Worm (Caenorhabditis elegans) whole organism, young adult: ENCODE results near the gene pdzd-8.
"Not testable (repeated sequence)": the region's sequence is repeated elsewhere in the genome, so short reads cannot be mapped to it uniquely, and the experiment has no call there.

Source experiments
- B0019.2 ChIP-seq: fragments of 200-800 bp; sonication (Bioruptor generic); conservative IDR thresholded peaks from 2 replicates; pipeline ENCODE4 v1.3.6; 2022; ENCODE audit warnings: missing genetic modification reagents, missing genetic modification characterization, missing compliant biosample characterization
- B0035.1 ChIP-seq: sonication (generic microtip); optimal IDR thresholded peaks from 2 replicates; lab custom pipeline; 2016; ENCODE audit warnings: missing genetic modification characterization, mild to moderate bottlenecking, missing compliant biosample characterization, missing genotype, missing genetic modification reagents
- B0261.1 ChIP-seq: sonication (generic microtip); optimal IDR thresholded peaks from 2 replicates; lab custom pipeline; 2016; ENCODE audit warnings: mild to moderate bottlenecking, missing genetic modification characterization, moderate library complexity, missing compliant biosample characterization
- C17E4.6 ChIP-seq: fragments of 200-800 bp; sonication (Bioruptor generic); IDR thresholded peaks from 2 replicates; pipeline ENCODE4 v1.3.6; 2022; ENCODE audit warnings: missing genetic modification reagents, missing genetic modification characterization, missing compliant biosample characterization
- D2030.7 ChIP-seq: fragments of 200-800 bp; sonication (Bioruptor generic); IDR thresholded peaks from 2 replicates; pipeline ENCODE4 v1.3.6; 2022; ENCODE audit warnings: missing genetic modification reagents, missing genetic modification characterization, missing compliant biosample characterization
- F10E7.11 ChIP-seq: sonication (generic microtip); optimal IDR thresholded peaks from 2 replicates; lab custom pipeline; 2017; ENCODE audit warnings: mild to moderate bottlenecking, missing genetic modification characterization, moderate library complexity, missing compliant biosample characterization
- F39B2.1 ChIP-seq: fragments of 200-800 bp; sonication (Bioruptor generic); IDR thresholded peaks from 2 replicates; pipeline ENCODE4 v1.3.6; 2022; ENCODE audit warnings: missing genetic modification reagents, missing genetic modification characterization, missing compliant biosample characterization
- Y53G8AR.9 ChIP-seq: fragments of 200-800 bp; sonication (Bioruptor generic); conservative IDR thresholded peaks from 2 replicates; pipeline ENCODE4 v1.3.6; 2022; ENCODE audit warnings: missing genetic modification reagents, missing genetic modification characterization, missing compliant biosample characterization
- Y56A3A.18 ChIP-seq: fragments of 200-800 bp; sonication (Bioruptor generic); IDR thresholded peaks from 2 replicates; pipeline ENCODE4 v1.3.6; 2022; ENCODE audit warnings: missing genetic modification reagents, missing genetic modification characterization, missing compliant biosample characterization
- Y95B8A.8 ChIP-seq: fragments of 200-800 bp; sonication (Bioruptor generic); IDR thresholded peaks from 2 replicates; pipeline ENCODE4 v1.3.6; 2022; ENCODE audit warnings: missing genetic modification reagents, missing genetic modification characterization, missing compliant biosample characterization
- akir-1 ChIP-seq: fragments of 200-800 bp; sonication (Bioruptor generic); optimal IDR thresholded peaks from 2 replicates; lab custom pipeline; 2018; ENCODE audit warnings: mild to moderate bottlenecking, missing genetic modification characterization, moderate library complexity, missing compliant biosample characterization
- bed-1 ChIP-seq: fragments of 200-800 bp; sonication (Bioruptor generic); IDR thresholded peaks from 2 replicates; pipeline ENCODE4 v1.3.6; 2022; ENCODE audit warnings: missing genetic modification reagents, missing genetic modification characterization, missing compliant biosample characterization
- cebp-1 ChIP-seq, 2 experiments: fragments of 200-800 bp in 1 of 2; sonication (Bioruptor generic) in 1 of 2; sonication (generic microtip) in 1 of 2; IDR thresholded peaks in 1 of 2; optimal IDR thresholded peaks in 1 of 2; 2 replicates each; pipeline versions ENCODE4 v1.3.6 to Lab custom; 2017 to 2022; ENCODE audit warnings: missing compliant biosample characterization in 2 of 2, missing genetic modification characterization in 2 of 2, mild to moderate bottlenecking in 1 of 2, missing genetic modification reagents in 1 of 2, moderate library complexity in 1 of 2
- cebp-2 ChIP-seq: fragments of 200-800 bp; sonication (Bioruptor generic); IDR thresholded peaks from 2 replicates; pipeline ENCODE4 v1.3.6; 2022; ENCODE audit warnings: missing genetic modification characterization, missing compliant biosample characterization
- ceh-100 ChIP-seq: fragments of 200-800 bp; sonication (Bioruptor generic); IDR thresholded peaks from 2 replicates; pipeline ENCODE4 v1.3.6; 2022; ENCODE audit warnings: missing genetic modification reagents, missing genetic modification characterization, missing compliant biosample characterization
- ceh-27 ChIP-seq: fragments of 200-800 bp; sonication (Bioruptor generic); optimal IDR thresholded peaks from 2 replicates; lab custom pipeline; 2018; ENCODE audit warnings: mild to moderate bottlenecking, missing genetic modification characterization, moderate library complexity, missing compliant biosample characterization
- ceh-40 ChIP-seq: fragments of 200-800 bp; sonication (Bioruptor generic); IDR thresholded peaks from 2 replicates; pipeline ENCODE4 v1.3.6; 2022; ENCODE audit warnings: missing genetic modification characterization, missing compliant biosample characterization
- dox-1 ChIP-seq: fragments of 200-800 bp; sonication (Bioruptor generic); IDR thresholded peaks from 2 replicates; pipeline ENCODE4 v1.3.6; 2022; ENCODE audit warnings: missing genetic modification reagents, missing genetic modification characterization, missing compliant biosample characterization
- dpl-1 ChIP-seq: fragments of 150-350 bp; optimal IDR thresholded peaks from 2 replicates; lab custom pipeline; 2014; ENCODE audit warnings: missing biosample characterization, missing genetic modification reagents, missing genetic modification characterization
- egl-18 ChIP-seq: fragments of 200-800 bp; sonication (Bioruptor generic); IDR thresholded peaks from 2 replicates; pipeline ENCODE4 v1.3.6; 2022; ENCODE audit warnings: missing genetic modification reagents, missing genetic modification characterization, missing compliant biosample characterization
- gei-17 ChIP-seq: fragments of 200-800 bp; sonication (Bioruptor generic); optimal IDR thresholded peaks from 2 replicates; lab custom pipeline; 2018; ENCODE audit warnings: mild to moderate bottlenecking, missing genetic modification characterization, missing compliant biosample characterization
- hlh-12 ChIP-seq: sonication (generic microtip); optimal IDR thresholded peaks from 2 replicates; lab custom pipeline; 2016; ENCODE audit warnings: missing genetic modification characterization, missing compliant biosample characterization
- hmg-1.2 ChIP-seq: fragments of 200-800 bp; sonication (Bioruptor generic); IDR thresholded peaks from 2 replicates; pipeline ENCODE4 v1.3.6; 2022; ENCODE audit warnings: missing genetic modification reagents, missing genetic modification characterization, missing compliant biosample characterization
- hmg-20 ChIP-seq: fragments of 200-800 bp; sonication (Bioruptor generic); IDR thresholded peaks from 2 replicates; pipeline ENCODE4 v1.3.6; 2022; ENCODE audit warnings: missing genetic modification reagents, missing genetic modification characterization, missing compliant biosample characterization
- hrde-1 ChIP-seq: sonication (generic microtip); optimal IDR thresholded peaks from 2 replicates; lab custom pipeline; 2016; ENCODE audit warnings: missing genetic modification characterization, mild to moderate bottlenecking, missing compliant biosample characterization, moderate library complexity, missing genotype, missing genetic modification reagents, borderline replicate concordance
- hsf-1 ChIP-seq: fragments of 200-800 bp; sonication (Bioruptor generic); IDR thresholded peaks from 2 replicates; pipeline ENCODE4 v1.3.6; 2022; ENCODE audit warnings: missing genetic modification reagents, missing genetic modification characterization, missing compliant biosample characterization
- let-526 ChIP-seq: fragments of 200-800 bp; sonication (Bioruptor generic); IDR thresholded peaks from 2 replicates; pipeline ENCODE4 v1.3.6; 2022; ENCODE audit warnings: missing genetic modification reagents, missing genetic modification characterization, missing compliant biosample characterization
- madf-3 ChIP-seq: fragments of 200-800 bp; sonication (Bioruptor generic); IDR thresholded peaks from 2 replicates; pipeline ENCODE4 v1.3.6; 2022; ENCODE audit warnings: missing genetic modification reagents, missing genetic modification characterization, missing compliant biosample characterization
- madf-8 ChIP-seq: fragments of 200-800 bp; sonication (Bioruptor generic); conservative IDR thresholded peaks from 2 replicates; pipeline ENCODE4 v1.3.6; 2022; ENCODE audit warnings: missing genetic modification reagents, missing genetic modification characterization, missing compliant biosample characterization
- mcd-1 ChIP-seq: fragments of 200-800 bp; sonication (Bioruptor generic); IDR thresholded peaks from 2 replicates; pipeline ENCODE4 v1.3.6; 2022; ENCODE audit warnings: missing genetic modification reagents, missing genetic modification characterization, missing compliant biosample characterization
- mel-28 ChIP-seq: sonication (generic microtip); optimal IDR thresholded peaks from 2 replicates; lab custom pipeline; 2016; ENCODE audit warnings: borderline replicate concordance, mild to moderate bottlenecking, missing genetic modification characterization, missing compliant biosample characterization
- nhr-27 ChIP-seq: fragments of 200-800 bp; sonication (Bioruptor generic); optimal IDR thresholded peaks from 2 replicates; lab custom pipeline; 2018; ENCODE audit warnings: mild to moderate bottlenecking, missing genetic modification characterization, moderate library complexity, missing compliant biosample characterization
- nhr-80 ChIP-seq: sonication (generic microtip); optimal IDR thresholded peaks from 2 replicates; lab custom pipeline; 2016; ENCODE audit warnings: missing genetic modification characterization, missing compliant biosample characterization
- rpc-1 ChIP-seq, 2 experiments: fragments of 150-350 bp in 1 of 2; sonication (generic microtip) in 1 of 2; optimal IDR thresholded peaks; 2 replicates each; lab custom pipeline; 2014 to 2018; ENCODE audit warnings: missing biosample characterization in 1 of 2, missing genetic modification characterization in 1 of 2, missing genetic modification reagents in 1 of 2, missing genotype in 1 of 2
- tbp1 ChIP-seq: fragments of 200-800 bp; sonication (Bioruptor generic); optimal IDR thresholded peaks from 2 replicates; lab custom pipeline; 2018; ENCODE audit warnings: mild to moderate bottlenecking, missing genetic modification characterization, missing compliant biosample characterization
- tbx-9 ChIP-seq: sonication (generic microtip); optimal IDR thresholded peaks from 2 replicates; lab custom pipeline; 2016; ENCODE audit warnings: borderline replicate concordance, missing genetic modification characterization, inconsistent platforms, missing compliant biosample characterization
- tlf-1 ChIP-seq: fragments of 200-800 bp; sonication (Bioruptor generic); optimal IDR thresholded peaks from 2 replicates; lab custom pipeline; 2018; ENCODE audit warnings: mild to moderate bottlenecking, missing genetic modification characterization, missing compliant biosample characterization
- zfh-2 ChIP-seq: fragments of 200-800 bp; sonication (Bioruptor generic); conservative IDR thresholded peaks from 2 replicates; pipeline ENCODE4 v1.3.6; 2022; ENCODE audit warnings: missing genetic modification reagents, missing genetic modification characterization, missing compliant biosample characterization
- ztf-26 ChIP-seq: sonication (generic microtip); optimal IDR thresholded peaks from 2 replicates; lab custom pipeline; 2017; ENCODE audit warnings: missing genetic modification characterization, missing compliant biosample characterization

Gene pdzd-8

DNA sequence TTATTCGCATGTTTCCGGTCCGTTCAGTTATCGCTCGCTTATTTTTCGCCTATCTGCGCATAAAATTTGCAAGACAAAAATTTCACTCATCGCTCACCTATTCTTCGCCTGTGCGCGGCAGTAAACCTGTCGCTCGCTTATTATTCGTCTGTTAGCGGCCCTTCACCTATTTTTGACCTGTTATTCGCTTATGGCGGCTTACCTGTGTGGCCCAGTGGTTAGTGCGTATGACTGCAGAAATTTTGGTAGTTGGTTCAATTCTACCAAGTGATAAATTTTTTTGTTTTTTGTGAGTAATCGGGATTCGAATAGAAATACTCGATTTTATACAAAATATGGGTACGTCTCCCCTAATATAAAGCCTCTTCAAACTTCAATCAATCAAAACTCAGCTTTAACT is 11.3 kb upstream of the pdzd-8 start (continued):
- TF ChIP-seq Y53G8AR.9 (GFP tag; lab: Robert Waterston, UW) (0 out of 2 replicates have a peak, but pooled peaks have one; percentile 34), D2030.7 (GFP tag; lab: Robert Waterston, UW) (peak; percentile 38; the same call in 1 of the 2 replicates), Y56A3A.18 (GFP tag; lab: Robert Waterston, UW) (0 out of 2 replicates have a peak, but pooled peaks have one; percentile 33), hmg-1.2 (GFP tag; lab: Robert Waterston, UW) (peak; percentile 51), cebp-2 (GFP tag; lab: Robert Waterston, UW) (0 out of 2 replicates have a peak, but pooled peaks have one; percentile 9), dox-1 (GFP tag; lab: Robert Waterston, UW) (peak; percentile 69; the same call in 1 of the 2 replicates), cebp-1 (GFP tag; IDR thresholded peaks at IDR 0.05; lab: Robert Waterston, UW) (peak; percentile 63), C17E4.6 (GFP tag; lab: Robert Waterston, UW) (peak; percentile 12; the same call in 1 of the 2 replicates)
- not testable (repeated sequence) for TF ChIP-seq cebp-1 (tag; optimal IDR thresholded peaks at IDR 0.05; lab: Kevin White, UChicago)
- TF ChIP-seq, all 124 proteins: peak for 28; not testable (repeated sequence) for 96

DNA sequence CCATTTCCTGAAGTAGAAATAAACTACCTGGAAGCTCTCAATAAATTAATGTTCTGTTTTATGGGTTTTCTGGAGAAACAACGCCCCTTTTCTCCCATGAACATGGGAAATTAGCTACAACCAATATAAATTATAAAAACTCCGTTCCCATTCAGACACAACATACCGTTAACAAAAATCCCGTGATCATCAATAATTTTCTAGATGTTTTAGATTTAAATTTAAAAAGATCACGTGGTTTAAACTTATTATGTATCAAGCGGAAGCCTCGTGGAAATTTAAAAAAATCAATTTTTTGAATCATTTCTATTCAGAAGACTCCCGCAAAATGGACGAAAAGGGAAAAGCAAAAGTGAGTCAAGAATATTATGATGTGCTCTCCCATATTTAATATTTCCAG is 9.4 kb upstream of the pdzd-8 start, which contains the start of gene C53B4.2:
Gene C53B4.2 (plus strand): TSS at position 301 of the 400 bp plus-strand sequence.
- no peak for TF ChIP-seq egl-18
- no peak for TF ChIP-seq hrde-1 (tag; lab: Kevin White, UChicago)
- no peak for TF ChIP-seq let-526 (GFP tag; lab: Robert Waterston, UW)
- no peak for TF ChIP-seq zfh-2 (GFP tag; lab: Robert Waterston, UW)
- TF ChIP-seq Y95B8A.8 (GFP tag; lab: Robert Waterston, UW): no peak
- TF ChIP-seq tlf-1 (GFP tag; lab: Kevin White, UChicago): no peak
- no peak for TF ChIP-seq Y53G8AR.9 (GFP tag; lab: Robert Waterston, UW)
- TF ChIP-seq madf-3 (GFP tag; lab: Robert Waterston, UW): no peak
- TF ChIP-seq tbp1 (GFP tag; lab: Kevin White, UChicago): no peak
- TF ChIP-seq tbx-9: no peak
- TF ChIP-seq B0035.1 (tag; lab: Kevin White, UChicago): no peak
- no peak for TF ChIP-seq hlh-12 (tag; lab: Kevin White, UChicago)
- TF ChIP-seq, all 124 proteins: peak for 0

DNA sequence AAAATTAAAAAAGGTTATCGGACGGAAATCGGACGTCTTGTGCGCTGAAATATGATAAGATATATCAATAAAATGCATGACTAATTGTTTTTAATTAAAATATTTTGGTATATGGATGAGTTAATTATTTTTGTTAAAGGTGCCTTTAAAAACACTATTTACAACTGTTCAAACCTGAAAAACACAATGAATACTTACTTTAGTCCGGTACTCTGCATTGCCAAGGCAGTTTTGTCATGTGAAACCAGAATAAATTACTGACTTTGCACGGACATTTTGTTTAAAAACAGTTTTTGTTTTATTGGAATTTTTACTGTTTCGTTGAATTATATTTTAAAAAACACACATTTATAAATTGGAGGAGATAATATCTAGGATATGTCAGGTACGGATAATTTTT is 7.3 kb upstream of the pdzd-8 start, which contains the start of gene suex-2:
Gene suex-2 (plus strand): TSS at position 301 of the 400 bp plus-strand sequence.
- no peak for TF ChIP-seq akir-1 (GFP tag; lab: Kevin White, UChicago)
- no peak for TF ChIP-seq ceh-100 (GFP tag; lab: Robert Waterston, UW)
- TF ChIP-seq B0035.1 (tag; lab: Kevin White, UChicago): no peak
- TF ChIP-seq B0019.2 (GFP tag; lab: Robert Waterston, UW): no peak
- TF ChIP-seq F39B2.1 (GFP tag; lab: Robert Waterston, UW): no peak
- TF ChIP-seq ztf-26 (tag; lab: Kevin White, UChicago): no peak
- TF ChIP-seq bed-1 (GFP tag; lab: Robert Waterston, UW): no peak
- no peak for TF ChIP-seq F10E7.11 (tag; lab: Kevin White, UChicago)

DNA sequence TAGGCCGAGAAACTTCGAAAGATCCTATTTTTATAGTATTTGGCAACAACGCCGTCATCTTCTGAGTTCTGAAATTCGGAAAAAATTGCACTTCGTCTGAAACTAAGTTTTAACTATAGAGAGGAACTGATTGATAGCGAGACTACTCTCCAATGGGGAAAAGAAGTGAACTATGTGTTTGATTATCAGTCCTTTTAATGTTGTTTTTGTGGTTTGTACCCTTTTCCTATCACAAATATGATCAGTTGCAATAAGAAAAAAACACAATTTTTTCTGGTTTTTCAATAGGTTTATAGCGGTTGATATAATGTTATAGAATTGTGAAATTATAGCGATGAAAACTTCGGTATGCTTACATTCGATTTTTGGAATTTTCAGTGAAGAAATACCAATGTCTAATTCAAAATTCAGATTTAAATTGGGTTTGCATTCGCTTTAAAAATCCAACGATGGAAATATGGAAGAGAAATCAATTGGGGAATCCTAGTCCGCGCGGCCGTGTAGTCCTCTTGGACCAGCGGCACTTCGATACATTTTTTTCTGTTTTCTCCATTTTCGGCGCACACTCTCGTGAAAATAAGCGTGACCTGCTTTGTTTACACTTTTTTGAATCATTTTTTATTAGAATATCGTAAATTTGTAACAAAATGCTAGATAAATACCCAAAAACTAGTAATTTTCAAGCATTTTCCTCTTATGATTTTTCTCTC is 1.9 kb upstream of the pdzd-8 start, which contains the start of gene C53B4.3:
Gene C53B4.3 (minus strand): TSS at position 464 of the 710 bp plus-strand sequence.
- TF ChIP-seq ceh-100 (GFP tag; lab: Robert Waterston, UW) (no peak), nhr-27 (tag; lab: Kevin White, UChicago) (no peak), nhr-80 (tag; lab: Kevin White, UChicago) (peak; percentile 75), hmg-20 (GFP tag; lab: Robert Waterston, UW) (no peak), B0261.1 (tag; lab: Kevin White, UChicago) (no peak), ceh-27 (GFP tag; lab: Kevin White, UChicago) (peak; percentile 82), dpl-1 (GFP tag; lab: Kevin White, UChicago) (no peak), madf-8 (GFP tag; lab: Robert Waterston, UW) (no peak), ztf-26 (tag; lab: Kevin White, UChicago) (peak; percentile 16), hsf-1 (GFP tag; lab: Robert Waterston, UW) (no peak), cebp-1 (GFP tag; IDR thresholded peaks at IDR 0.05; lab: Robert Waterston, UW) (no peak), cebp-1 (tag; optimal IDR thresholded peaks at IDR 0.05; lab: Kevin White, UChicago) (peak; percentile 47), ceh-40 (GFP tag; lab: Robert Waterston, UW) (peak; percentile 46; the same call in 1 of the 2 replicates), rpc-1 (optimal IDR thresholded peaks at IDR 0.05; lab: Kevin White, UChicago) (no peak), rpc-1 (tag; optimal IDR thresholded peaks at IDR 0.05; lab: Kevin White, UChicago) (no peak), mel-28 (no peak), tbp1 (GFP tag; lab: Kevin White, UChicago) (peak; percentile 30), gei-17 (GFP tag; lab: Kevin White, UChicago) (no peak), mcd-1 (GFP tag; lab: Robert Waterston, UW) (peak; percentile 64)
